Worm (Caenorhabditis elegans): Measurements from ENCODE around the gene col-78.

DNA sequence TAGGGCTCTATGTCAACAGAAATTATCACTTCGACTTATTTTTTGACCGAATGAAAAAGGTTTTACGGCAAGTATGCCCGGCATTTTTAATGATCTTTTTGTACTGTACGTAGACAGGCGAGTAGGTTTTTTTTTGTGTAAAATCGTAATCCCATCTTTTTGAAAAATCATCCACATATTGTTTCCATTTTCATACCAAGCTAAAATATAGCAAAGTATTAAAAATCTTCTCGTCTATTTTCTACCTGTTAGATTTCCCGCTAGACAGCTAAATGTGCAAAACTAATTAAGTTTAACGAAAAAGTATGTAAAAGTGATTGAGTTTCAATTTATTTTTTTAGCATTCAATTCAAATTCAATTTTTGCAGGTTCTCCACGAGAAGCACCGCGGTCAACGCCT, 21.0 kb upstream of the col-78 start, which contains the start of gene C16D2.1:
- TF ChIP-seq ama-1 (optimal IDR thresholded peaks at IDR 0.05) (no peak), lin-39 (tag; optimal IDR thresholded peaks at IDR 0.05) (no peak), fos-1 (tag; optimal IDR thresholded peaks at IDR 0.05) (no peak), nhr-12 (tag; optimal IDR thresholded peaks at IDR 0.05) (no peak), fkh-10 (GFP tag; optimal IDR thresholded peaks at IDR 0.05) (no peak)
